Fruit fly (Drosophila melanogaster): ENCODE measurements around the gene Saysd1.

Gene Saysd1

DNA sequence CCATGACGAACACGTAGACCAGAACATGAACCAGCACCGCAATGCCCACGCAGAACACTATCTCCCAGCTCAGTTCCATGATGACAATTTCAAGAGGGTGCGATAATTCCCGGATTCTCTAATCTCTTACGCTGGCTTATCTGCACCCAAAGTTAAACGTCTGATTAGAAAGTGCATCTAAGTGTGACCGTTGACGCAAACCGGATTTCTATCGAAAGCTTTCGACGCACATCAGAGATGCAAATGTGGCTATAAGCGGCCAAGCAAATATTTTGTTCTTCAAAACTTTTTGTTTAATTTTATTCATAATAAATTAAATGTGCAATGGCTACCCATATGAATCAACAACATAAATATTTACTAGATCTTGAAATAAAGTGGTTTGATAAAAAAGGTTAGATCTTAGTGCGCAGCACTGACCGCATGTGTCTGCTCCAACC is 47.4 kb upstream of the Saysd1 start, which contains the start of the genes Kdsr and CG11858 (continued):
- peak; percentile 56; the same call in 1 of the 2 replicates for TF ChIP-seq E2f2 (GFP tag; IDR thresholded peaks at IDR 0.05)
- no peak for TF ChIP-seq CG7556 (GFP tag; optimal IDR thresholded peaks at IDR 0.05)
- TF ChIP-seq CG30431 (GFP tag; optimal IDR thresholded peaks at IDR 0.05), result no peak
- TF ChIP-seq CG13287 (GFP tag; IDR thresholded peaks at IDR 0.05; ENCODE audit: partially characterized antibody), result peak; percentile 64; the same call in 1 of the 2 replicates
- TF ChIP-seq CG7786 (GFP tag; optimal IDR thresholded peaks at IDR 0.05), result peak; percentile 52
- TF ChIP-seq Mes4 (GFP tag; optimal IDR thresholded peaks at IDR 0.05), result no peak
- peak; percentile 61 for TF ChIP-seq pzg (GFP tag; optimal IDR thresholded peaks at IDR 0.05)
- peak; percentile 39; the same call in 1 of the 3 replicates for TF ChIP-seq croc (GFP tag; conservative IDR thresholded peaks at IDR 0.05)
- TF ChIP-seq cas (GFP tag; IDR thresholded peaks at IDR 0.05), result peak; percentile 52; the same call in 1 of the 2 replicates
- TF ChIP-seq D19B (GFP tag; optimal IDR thresholded peaks at IDR 0.05), result no peak
- TF ChIP-seq CG4617 (GFP tag; optimal IDR thresholded peaks at IDR 0.05; ENCODE audit: borderline replicate concordance), result peak; percentile 30
- TF ChIP-seq Ada2b (GFP tag; IDR thresholded peaks at IDR 0.05), result peak; percentile 57; the same call in 1 of the 2 replicates
- peak; percentile 57 for TF ChIP-seq Ssrp (tag; optimal IDR thresholded peaks at IDR 0.05)
- no peak for TF ChIP-seq NK7.1 (GFP tag; optimal IDR thresholded peaks at IDR 0.05)
- no peak for TF ChIP-seq crc (GFP tag; optimal IDR thresholded peaks at IDR 0.05)
- TF ChIP-seq Drgx (GFP tag; IDR thresholded peaks at IDR 0.05), result peak; percentile 52
- TF ChIP-seq CG4424 (GFP tag; optimal IDR thresholded peaks at IDR 0.05), result peak; percentile 56
- TF ChIP-seq CG9797 (GFP tag; optimal IDR thresholded peaks at IDR 0.05), result peak; percentile 76
- TF ChIP-seq Xbp1 (GFP tag; optimal IDR thresholded peaks at IDR 0.05), result peak; percentile 75
- peak; percentile 21 for TF ChIP-seq pnt (GFP tag; optimal IDR thresholded peaks at IDR 0.05)
- TF ChIP-seq cwo (GFP tag; optimal IDR thresholded peaks at IDR 0.05), result peak; percentile 12
- peak; percentile 63 for TF ChIP-seq CG10267 (tag; optimal IDR thresholded peaks at IDR 0.05)
- TF ChIP-seq salm (tag; optimal IDR thresholded peaks at IDR 0.05), result no peak
- peak; percentile 16 for TF ChIP-seq CG8359 (GFP tag; optimal IDR thresholded peaks at IDR 0.05; ENCODE audit: borderline replicate concordance)
- TF ChIP-seq CG8089 (GFP tag; optimal IDR thresholded peaks at IDR 0.05), result no peak
- TF ChIP-seq CG4282 (GFP tag; optimal IDR thresholded peaks at IDR 0.05), result no peak
- TF ChIP-seq pho (GFP tag; optimal IDR thresholded peaks at IDR 0.05), result peak; percentile 57
- TF ChIP-seq Oaz (GFP tag; IDR thresholded peaks at IDR 0.05), result no peak
- no peak for TF ChIP-seq sima (GFP tag; optimal IDR thresholded peaks at IDR 0.05)
- no peak for TF ChIP-seq fru (optimal IDR thresholded peaks at IDR 0.05)
- TF ChIP-seq CG12299 (tag; optimal IDR thresholded peaks at IDR 0.05), result peak; percentile 49
- TF ChIP-seq slou (GFP tag; optimal IDR thresholded peaks at IDR 0.05), result no peak
- TF ChIP-seq ind (GFP tag; optimal IDR thresholded peaks at IDR 0.05), result peak; percentile 66
- TF ChIP-seq CG13424 (tag; optimal IDR thresholded peaks at IDR 0.05), result peak; percentile 69
- no peak for TF ChIP-seq CG10274 (GFP tag; optimal IDR thresholded peaks at IDR 0.05)
- TF ChIP-seq trem (tag; optimal IDR thresholded peaks at IDR 0.05), result peak; percentile 38
- TF ChIP-seq Sry-δ (GFP tag; optimal IDR thresholded peaks at IDR 0.05), result peak; percentile 58
- TF ChIP-seq CHES-1-like (GFP tag; optimal IDR thresholded peaks at IDR 0.05), result peak; percentile 41
- peak; percentile 56 for TF ChIP-seq CG15601 (tag; optimal IDR thresholded peaks at IDR 0.05)
- TF ChIP-seq exex (tag; optimal IDR thresholded peaks at IDR 0.05), result peak; percentile 63
- peak; percentile 9 for TF ChIP-seq psq (GFP tag; optimal IDR thresholded peaks at IDR 0.05)
- peak; percentile 50 for TF ChIP-seq Dip3 (GFP tag; optimal IDR thresholded peaks at IDR 0.05)
- TF ChIP-seq gcm2 (GFP tag; optimal IDR thresholded peaks at IDR 0.05), result peak; percentile 28
- TF ChIP-seq Opbp (GFP tag; IDR thresholded peaks at IDR 0.05; ENCODE audit: partially characterized antibody), result no peak
- TF ChIP-seq CG14710 (tag; optimal IDR thresholded peaks at IDR 0.05), result peak; percentile 68
- TF ChIP-seq pb (GFP tag; optimal IDR thresholded peaks at IDR 0.05), result peak; percentile 3
- TF ChIP-seq CG6683 (GFP tag; optimal IDR thresholded peaks at IDR 0.05), result peak; percentile 32
- no peak for TF ChIP-seq btn (GFP tag; optimal IDR thresholded peaks at IDR 0.05)
- no peak for TF ChIP-seq ham (GFP tag; IDR thresholded peaks at IDR 0.05)
- TF ChIP-seq CG3281 (GFP tag; optimal IDR thresholded peaks at IDR 0.05), result peak; percentile 49
- TF ChIP-seq CG13296 (GFP tag; optimal IDR thresholded peaks at IDR 0.05), result peak; percentile 56

All from whole organism, embryonic.